Worm (Caenorhabditis elegans): ENCODE results near the gene irld-6.
A peak's percentile ranks its signal among the peaks of the same experiment; 100 is the strongest.

The irld-6 gene

DNA sequence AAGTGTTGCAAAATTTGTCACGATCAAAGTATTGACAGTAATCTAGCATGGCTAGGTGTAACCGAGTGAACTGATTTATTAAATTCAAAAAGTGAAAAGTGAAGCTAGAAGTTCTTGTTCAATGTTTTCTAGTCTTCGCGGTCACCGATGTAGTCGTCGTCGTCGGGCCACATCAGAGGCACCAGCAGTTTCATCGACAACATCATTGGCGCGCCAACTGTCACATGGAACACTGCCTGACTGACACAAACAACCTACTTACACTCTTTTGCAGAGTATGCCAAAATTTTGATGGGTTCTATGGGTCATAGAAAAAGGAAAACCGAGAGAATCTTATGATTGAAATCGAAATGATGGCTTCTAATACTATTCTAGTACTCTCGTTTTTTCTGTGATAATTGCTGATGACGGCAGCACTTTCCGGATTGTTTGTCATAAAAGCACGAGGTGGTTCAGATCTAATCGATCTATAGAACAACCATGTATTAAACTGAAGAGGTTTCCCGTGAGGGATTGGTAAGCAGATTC is 31.1 kb downstream of the irld-6 start:
- TF ChIP-seq nhr-25 (tag; optimal IDR thresholded peaks at IDR 0.05) (peak; percentile 15), nhr-6 (tag; optimal IDR thresholded peaks at IDR 0.05) (no peak)

DNA sequence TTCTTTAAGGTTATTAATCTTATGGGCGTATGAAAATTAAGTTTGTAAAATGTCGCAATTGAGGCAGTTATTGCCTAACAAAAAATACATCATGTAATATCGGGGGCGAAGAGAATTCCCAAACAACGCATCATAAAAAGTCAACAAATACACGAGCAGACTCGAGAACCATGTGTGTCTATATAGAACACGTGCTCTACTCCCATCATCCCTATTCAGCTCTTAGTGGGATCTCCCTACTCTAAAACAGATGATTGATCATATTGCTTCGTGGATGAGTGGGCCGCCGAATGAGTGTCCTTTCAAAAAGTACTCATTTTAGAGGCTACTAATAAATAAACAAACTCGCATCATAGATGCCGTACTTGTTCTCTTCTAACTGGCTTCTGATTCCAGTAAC is 32.1 kb downstream of the irld-6 start:
- peak; percentile 46 for TF ChIP-seq sma-9 (GFP tag; optimal IDR thresholded peaks at IDR 0.05)
- no peak for TF ChIP-seq sma-9 (tag; optimal IDR thresholded peaks at IDR 0.05)
- TF ChIP-seq unc-39 (tag; optimal IDR thresholded peaks at IDR 0.05), result no peak
- TF ChIP-seq dmd-4 (tag; optimal IDR thresholded peaks at IDR 0.05), result no peak
- no peak for TF ChIP-seq aly-2 (tag; optimal IDR thresholded peaks at IDR 0.05)
- TF ChIP-seq alr-1 (tag; optimal IDR thresholded peaks at IDR 0.05), result no peak
- no peak for TF ChIP-seq nhr-25 (tag; optimal IDR thresholded peaks at IDR 0.05)
- TF ChIP-seq lin-11 (tag; optimal IDR thresholded peaks at IDR 0.05), result no peak
- TF ChIP-seq sem-4 (tag; optimal IDR thresholded peaks at IDR 0.05), result no peak
- no peak for TF ChIP-seq ztf-1 (GFP tag; conservative IDR thresholded peaks at IDR 0.05)
- no peak for TF ChIP-seq zag-1 (tag; optimal IDR thresholded peaks at IDR 0.05)
- TF ChIP-seq ceh-82 (tag; optimal IDR thresholded peaks at IDR 0.05), result no peak
- TF ChIP-seq blmp-1 (tag; optimal IDR thresholded peaks at IDR 0.05; ENCODE audit: insufficient read depth), result no peak
- TF ChIP-seq ceh-16 (tag; optimal IDR thresholded peaks at IDR 0.05), result no peak
- TF ChIP-seq nhr-129 (tag; optimal IDR thresholded peaks at IDR 0.05), result peak; percentile 6
- TF ChIP-seq crh-2 (tag; optimal IDR thresholded peaks at IDR 0.05), result no peak
- TF ChIP-seq egl-27 (tag; optimal IDR thresholded peaks at IDR 0.05), result no peak
- TF ChIP-seq nhr-77 (tag; optimal IDR thresholded peaks at IDR 0.05), result no peak
- no peak for TF ChIP-seq nhr-237 (tag; optimal IDR thresholded peaks at IDR 0.05)

DNA sequence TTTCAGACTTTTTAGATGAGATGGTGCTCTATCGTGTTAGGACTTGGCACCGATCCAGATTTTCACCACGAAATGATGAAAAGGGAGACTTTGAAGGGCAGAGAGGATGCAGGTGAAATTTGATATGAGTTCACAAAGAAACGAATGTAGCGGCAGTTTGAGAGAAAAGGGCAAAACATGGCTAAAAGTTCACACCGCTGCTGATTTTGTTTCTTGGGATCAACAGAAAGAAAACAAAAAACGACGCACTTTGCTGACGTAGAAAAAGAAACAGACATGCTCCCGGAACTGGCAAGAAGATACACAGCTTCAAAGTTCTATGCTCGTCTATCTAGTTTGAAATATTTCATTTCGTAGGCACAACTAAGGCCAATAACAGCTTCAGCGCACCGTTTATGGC is 33.0 kb downstream of the irld-6 start:
- no peak for TF ChIP-seq sma-9 (GFP tag; optimal IDR thresholded peaks at IDR 0.05)
- TF ChIP-seq sma-9 (tag; optimal IDR thresholded peaks at IDR 0.05), result no peak
- TF ChIP-seq nhr-11 (tag; optimal IDR thresholded peaks at IDR 0.05), result no peak
- TF ChIP-seq nhr-21 (tag; optimal IDR thresholded peaks at IDR 0.05), result no peak
- TF ChIP-seq dmd-4 (tag; optimal IDR thresholded peaks at IDR 0.05), result no peak
- TF ChIP-seq ZK546.5 (tag; optimal IDR thresholded peaks at IDR 0.05), result no peak
- TF ChIP-seq Y55F3AM.14 (GFP tag; optimal IDR thresholded peaks at IDR 0.05), result no peak
- TF ChIP-seq mab-5 (tag; optimal IDR thresholded peaks at IDR 0.05), result no peak
- TF ChIP-seq unc-39 (tag; optimal IDR thresholded peaks at IDR 0.05), result no peak

DNA sequence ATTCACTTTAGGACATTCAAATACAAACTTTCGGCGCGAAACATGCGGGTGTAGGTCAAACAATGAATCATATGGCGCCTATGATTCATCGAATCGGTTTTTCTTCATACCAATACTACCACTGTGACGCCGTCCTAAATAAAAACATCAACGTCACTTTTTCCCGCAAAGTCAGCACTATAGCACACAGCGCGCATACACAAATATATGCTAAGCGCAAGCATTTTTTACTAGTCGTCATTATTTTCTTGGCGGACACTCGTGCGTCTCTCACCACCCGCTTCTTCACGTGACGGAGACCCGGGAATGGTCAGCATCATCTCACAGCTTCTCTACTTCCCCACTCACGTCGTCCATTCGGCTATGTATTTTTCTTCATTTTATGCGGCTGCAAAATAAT is 33.4 kb downstream of the irld-6 start:
- TF ChIP-seq nhr-77 (tag; optimal IDR thresholded peaks at IDR 0.05) (no peak), nhr-129 (tag; optimal IDR thresholded peaks at IDR 0.05) (no peak), lsy-2 (tag; optimal IDR thresholded peaks at IDR 0.05) (peak in 1 of 2 experiments; percentile 30), F13H6.1 (tag; optimal IDR thresholded peaks at IDR 0.05) (peak; percentile 2), crh-2 (tag; optimal IDR thresholded peaks at IDR 0.05) (peak; percentile 20), lin-11 (tag; optimal IDR thresholded peaks at IDR 0.05) (peak; percentile 9), unc-55 (GFP tag; optimal IDR thresholded peaks at IDR 0.05) (peak; percentile 37), mdl-1 (tag; optimal IDR thresholded peaks at IDR 0.05) (peak; percentile 14 to 19), nhr-10 (tag; optimal IDR thresholded peaks at IDR 0.05) (no peak), sma-9 (GFP tag; optimal IDR thresholded peaks at IDR 0.05) (peak; percentile 58), sma-9 (tag; optimal IDR thresholded peaks at IDR 0.05) (no peak), C34F6.9 (tag; optimal IDR thresholded peaks at IDR 0.05) (peak; percentile 24)

DNA sequence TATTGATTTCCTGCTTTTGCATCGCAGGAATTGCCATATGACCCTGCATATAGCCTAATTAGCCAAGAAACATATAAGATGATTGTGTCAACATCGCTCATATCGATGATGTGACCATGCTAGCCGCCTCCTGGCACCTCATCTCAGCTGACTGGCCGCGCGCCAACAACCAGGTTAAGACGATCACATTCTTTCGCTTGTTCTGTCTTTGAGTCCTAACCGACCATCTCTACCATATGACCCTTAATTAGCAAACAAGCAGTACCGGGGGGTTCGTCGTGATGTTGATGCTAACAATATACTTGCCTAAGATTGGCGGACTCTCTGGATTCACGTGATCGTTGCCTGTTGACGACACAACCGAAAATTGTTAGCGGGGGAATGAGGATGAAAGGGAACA is 34.0 kb downstream of the irld-6 start:
- no peak for TF ChIP-seq nhr-237 (tag; optimal IDR thresholded peaks at IDR 0.05)
- TF ChIP-seq sma-9 (GFP tag; optimal IDR thresholded peaks at IDR 0.05), result peak; percentile 40
- no peak for TF ChIP-seq sma-9 (tag; optimal IDR thresholded peaks at IDR 0.05)
- TF ChIP-seq nhr-129 (tag; optimal IDR thresholded peaks at IDR 0.05), result peak; percentile 42
- no peak for TF ChIP-seq nhr-6 (tag; optimal IDR thresholded peaks at IDR 0.05)
- TF ChIP-seq nhr-25 (tag; optimal IDR thresholded peaks at IDR 0.05), result peak; percentile 59

DNA sequence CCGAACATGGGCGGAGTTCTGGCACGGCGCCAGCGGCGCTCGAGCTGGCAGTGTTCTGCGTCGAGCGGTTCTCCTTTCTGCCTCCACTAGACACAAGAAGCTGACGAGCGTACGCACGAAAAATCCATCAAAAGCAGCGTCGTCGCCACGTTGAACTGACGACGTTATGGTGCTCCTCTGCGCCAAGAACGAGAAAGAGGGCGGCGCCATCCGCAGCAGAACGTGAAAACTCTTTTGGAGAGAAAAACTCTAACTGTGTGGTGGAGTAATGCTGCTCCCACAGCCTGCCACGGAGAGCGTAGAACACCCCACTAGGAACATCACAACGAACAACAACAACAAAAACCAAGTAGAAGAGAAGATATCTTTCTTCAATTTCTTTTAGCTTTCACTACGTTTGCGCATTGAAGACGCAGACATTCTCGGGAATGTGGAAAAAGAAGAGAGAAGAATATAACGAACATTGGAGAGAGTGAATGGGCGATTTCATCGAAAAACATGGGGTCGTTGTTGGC is 34.6 kb downstream of the irld-6 start:
- TF ChIP-seq lsy-2 (tag; optimal IDR thresholded peaks at IDR 0.05) (peak in 1 of 2 experiments; percentile 52), sma-9 (GFP tag; optimal IDR thresholded peaks at IDR 0.05) (peak; percentile 88), sma-9 (tag; optimal IDR thresholded peaks at IDR 0.05) (no peak), aly-2 (tag; optimal IDR thresholded peaks at IDR 0.05) (no peak), nhr-237 (tag; optimal IDR thresholded peaks at IDR 0.05) (no peak), ZK546.5 (tag; optimal IDR thresholded peaks at IDR 0.05) (no peak), ceh-82 (tag; optimal IDR thresholded peaks at IDR 0.05) (no peak), mdl-1 (tag; optimal IDR thresholded peaks at IDR 0.05) (peak in 1 of 2 experiments; percentile 47), ztf-11 (tag; optimal IDR thresholded peaks at IDR 0.05) (no peak), lin-13 (GFP tag; optimal IDR thresholded peaks at IDR 0.05) (no peak), unc-39 (tag; optimal IDR thresholded peaks at IDR 0.05) (no peak), sma-3 (GFP tag; optimal IDR thresholded peaks at IDR 0.05) (no peak), snpc-4 (tag; optimal IDR thresholded peaks at IDR 0.05) (no peak), dmd-4 (tag; optimal IDR thresholded peaks at IDR 0.05) (no peak), alr-1 (tag; optimal IDR thresholded peaks at IDR 0.05) (no peak), C34F6.9 (tag; optimal IDR thresholded peaks at IDR 0.05) (peak; percentile 55), F13H6.1 (tag; optimal IDR thresholded peaks at IDR 0.05) (peak; percentile 51), Y55F3AM.14 (GFP tag; optimal IDR thresholded peaks at IDR 0.05) (peak; percentile 65), egl-27 (tag; optimal IDR thresholded peaks at IDR 0.05) (peak; percentile 13), mbf-1 (tag; optimal IDR thresholded peaks at IDR 0.05) (no peak), ama-1 (optimal IDR thresholded peaks at IDR 0.05) (no peak), zag-1 (tag; optimal IDR thresholded peaks at IDR 0.05) (peak; percentile 56), peb-1 (tag; optimal IDR thresholded peaks at IDR 0.05) (no peak), nhr-10 (tag; optimal IDR thresholded peaks at IDR 0.05) (no peak), elt-1 (tag; optimal IDR thresholded peaks at IDR 0.05) (no peak), nhr-129 (tag; optimal IDR thresholded peaks at IDR 0.05) (peak; percentile 29), sem-4 (tag; optimal IDR thresholded peaks at IDR 0.05) (peak; percentile 70), nhr-6 (tag; optimal IDR thresholded peaks at IDR 0.05) (no peak)

Data from whole organism, L2 larva.